Worm (Caenorhabditis elegans) whole organism, midembryonic: Measurements from ENCODE around the gene C53D6.10.

Experiments
- cog-1 ChIP-seq: sonication (generic microtip); optimal IDR thresholded peaks from 2 replicates; lab custom pipeline; 2016; ENCODE audit warnings: missing genetic modification characterization, missing compliant biosample characterization
- flt-1 ChIP-seq: fragments of 200-800 bp; sonication (Bioruptor generic); IDR thresholded peaks from 2 replicates; pipeline ENCODE4 v1.3.6; 2022; ENCODE audit warnings: missing genetic modification characterization, missing compliant biosample characterization
- klf-2 ChIP-seq: fragments of 200-800 bp; sonication (Bioruptor generic); conservative IDR thresholded peaks from 2 replicates; pipeline ENCODE4 v1.3.6; 2022; ENCODE audit warnings: missing genetic modification reagents, missing genetic modification characterization, missing compliant biosample characterization
- med-1 ChIP-seq: sonication (generic microtip); optimal IDR thresholded peaks from 2 replicates; lab custom pipeline; 2017; ENCODE audit warnings: missing genetic modification characterization, mild to moderate bottlenecking, missing compliant biosample characterization, antibody characterized with exemption, missing genetic modification reagents; ENCODE audit not compliant: insufficient read depth
- ref-1 ChIP-seq: fragments of 200-800 bp; sonication (Bioruptor generic); conservative IDR thresholded peaks from 2 replicates; pipeline ENCODE4 v1.3.6; 2022; ENCODE audit warnings: missing genetic modification reagents, missing genetic modification characterization, missing compliant biosample characterization
- tab-1 ChIP-seq: fragments of 200-800 bp; sonication (Bioruptor generic); IDR thresholded peaks from 2 replicates; pipeline ENCODE4 v1.3.6; 2022; ENCODE audit warnings: missing genetic modification characterization, missing compliant biosample characterization
- ztf-23 ChIP-seq: fragments of 200-800 bp; sonication (Bioruptor generic); IDR thresholded peaks from 2 replicates; pipeline ENCODE4 v1.3.6; 2022; ENCODE audit warnings: missing genetic modification reagents, missing genetic modification characterization, missing compliant biosample characterization

- no peak for TF ChIP-seq tab-1 (GFP tag; lab: Robert Waterston, UW)
- no peak for TF ChIP-seq ref-1 (GFP tag; lab: Robert Waterston, UW)
- TF ChIP-seq med-1 (GFP tag; lab: Kevin White, UChicago) = no peak
- TF ChIP-seq ztf-23 (GFP tag; lab: Robert Waterston, UW) = no peak
- no peak for TF ChIP-seq cog-1
- no peak for TF ChIP-seq flt-1 (GFP tag; lab: Robert Waterston, UW)
- no peak for TF ChIP-seq klf-2 (GFP tag; lab: Robert Waterston, UW)
Measured at ce11 chrIV:9069703-9070102, 35.5 kb upstream of the C53D6.10 start, which contains the start of gene nhr-11.
